Worm (Caenorhabditis elegans) whole organism, young adult: Measurements from ENCODE around the gene K06A9.1.
A peak's percentile ranks its signal among the peaks of the same experiment; 100 is the strongest.

ENCODE experiments used
- B0035.1 ChIP-seq: sonication (generic microtip); optimal IDR thresholded peaks from 2 replicates; lab custom pipeline; 2016; ENCODE audit warnings: missing genetic modification characterization, mild to moderate bottlenecking, missing compliant biosample characterization, missing genotype, missing genetic modification reagents
- F22D6.2 ChIP-seq: sonication (generic microtip); optimal IDR thresholded peaks from 2 replicates; lab custom pipeline; 2016; ENCODE audit warnings: mild to moderate bottlenecking, missing genetic modification characterization, missing compliant biosample characterization
- F33H1.4 ChIP-seq: fragments of 200-800 bp; sonication (Bioruptor generic); IDR thresholded peaks from 2 replicates; pipeline ENCODE4 v1.3.6; 2022; ENCODE audit warnings: missing genetic modification reagents, missing genetic modification characterization, missing compliant biosample characterization
- F37B4.10 ChIP-seq: fragments of 200-800 bp; sonication (Bioruptor generic); IDR thresholded peaks from 2 replicates; pipeline ENCODE4 v1.3.6; 2022; ENCODE audit warnings: missing genetic modification characterization, missing compliant biosample characterization
- F49E8.2 ChIP-seq: sonication (generic microtip); optimal IDR thresholded peaks from 3 replicates; lab custom pipeline; 2017; ENCODE audit warnings: missing genetic modification characterization, mild to moderate bottlenecking, missing compliant biosample characterization, antibody characterized with exemption, moderate library complexity; ENCODE audit not compliant: insufficient read depth
- F52B5.7 ChIP-seq: sonication (generic microtip); optimal IDR thresholded peaks from 2 replicates; lab custom pipeline; 2016; ENCODE audit warnings: mild to moderate bottlenecking, missing genetic modification characterization, missing compliant biosample characterization
- akir-1 ChIP-seq: fragments of 200-800 bp; sonication (Bioruptor generic); optimal IDR thresholded peaks from 2 replicates; lab custom pipeline; 2018; ENCODE audit warnings: mild to moderate bottlenecking, missing genetic modification characterization, moderate library complexity, missing compliant biosample characterization
- aptf-2 ChIP-seq: fragments of 200-800 bp; sonication (Bioruptor generic); conservative IDR thresholded peaks from 2 replicates; pipeline ENCODE4 v1.3.6; 2022; ENCODE audit warnings: missing genetic modification reagents, missing genetic modification characterization, missing compliant biosample characterization
- aptf-3 ChIP-seq: fragments of 200-800 bp; sonication (Bioruptor generic); IDR thresholded peaks from 2 replicates; pipeline ENCODE4 v1.3.6; 2022; ENCODE audit warnings: missing genetic modification characterization, missing compliant biosample characterization
- cebp-2 ChIP-seq: fragments of 200-800 bp; sonication (Bioruptor generic); IDR thresholded peaks from 2 replicates; pipeline ENCODE4 v1.3.6; 2022; ENCODE audit warnings: missing genetic modification characterization, missing compliant biosample characterization
- ceh-40 ChIP-seq: fragments of 200-800 bp; sonication (Bioruptor generic); IDR thresholded peaks from 2 replicates; pipeline ENCODE4 v1.3.6; 2022; ENCODE audit warnings: missing genetic modification characterization, missing compliant biosample characterization
- chd-7 ChIP-seq: sonication (generic microtip); optimal IDR thresholded peaks from 2 replicates; lab custom pipeline; 2016; ENCODE audit warnings: mild to moderate bottlenecking, missing genetic modification characterization, moderate library complexity, missing compliant biosample characterization
- dox-1 ChIP-seq: fragments of 200-800 bp; sonication (Bioruptor generic); IDR thresholded peaks from 2 replicates; pipeline ENCODE4 v1.3.6; 2022; ENCODE audit warnings: missing genetic modification reagents, missing genetic modification characterization, missing compliant biosample characterization
- egl-18 ChIP-seq: fragments of 200-800 bp; sonication (Bioruptor generic); IDR thresholded peaks from 2 replicates; pipeline ENCODE4 v1.3.6; 2022; ENCODE audit warnings: missing genetic modification reagents, missing genetic modification characterization, missing compliant biosample characterization
- egl-44 ChIP-seq: fragments of 200-800 bp; sonication (Bioruptor generic); IDR thresholded peaks from 2 replicates; pipeline ENCODE4 v1.3.6; 2022; ENCODE audit warnings: missing genetic modification reagents, missing genetic modification characterization, missing compliant biosample characterization
- egrh-3 ChIP-seq: fragments of 200-800 bp; sonication (Bioruptor generic); IDR thresholded peaks from 2 replicates; pipeline ENCODE4 v1.3.6; 2022; ENCODE audit warnings: missing genetic modification reagents, missing genetic modification characterization, missing compliant biosample characterization
- ets-4 ChIP-seq: fragments of 200-800 bp; sonication (Bioruptor generic); optimal IDR thresholded peaks from 2 replicates; lab custom pipeline; 2018; ENCODE audit warnings: mild to moderate bottlenecking, missing genetic modification characterization, missing compliant biosample characterization
- fkh-3 ChIP-seq: sonication (generic microtip); optimal IDR thresholded peaks from 2 replicates; lab custom pipeline; 2016; ENCODE audit warnings: mild to moderate bottlenecking, missing genetic modification characterization, missing compliant biosample characterization
- him-1 ChIP-seq: sonication (generic microtip); optimal IDR thresholded peaks from 2 replicates; lab custom pipeline; 2016; ENCODE audit warnings: missing genotype, missing genetic modification reagents, missing genetic modification characterization, missing compliant biosample characterization
- hlh-12 ChIP-seq: sonication (generic microtip); optimal IDR thresholded peaks from 2 replicates; lab custom pipeline; 2016; ENCODE audit warnings: missing genetic modification characterization, missing compliant biosample characterization
- hrde-1 ChIP-seq: sonication (generic microtip); optimal IDR thresholded peaks from 2 replicates; lab custom pipeline; 2016; ENCODE audit warnings: missing genetic modification characterization, mild to moderate bottlenecking, missing compliant biosample characterization, moderate library complexity, missing genotype, missing genetic modification reagents, borderline replicate concordance
- hsf-1 ChIP-seq: fragments of 200-800 bp; sonication (Bioruptor generic); IDR thresholded peaks from 2 replicates; pipeline ENCODE4 v1.3.6; 2022; ENCODE audit warnings: missing genetic modification reagents, missing genetic modification characterization, missing compliant biosample characterization
- lag-1 ChIP-seq: fragments of 200-800 bp; sonication (Bioruptor generic); IDR thresholded peaks from 2 replicates; pipeline ENCODE4 v1.3.6; 2022; ENCODE audit warnings: missing genetic modification reagents, missing genetic modification characterization, missing compliant biosample characterization
- lin-26 ChIP-seq: fragments of 200-800 bp; sonication (Bioruptor generic); IDR thresholded peaks from 2 replicates; pipeline ENCODE4 v1.3.6; 2022; ENCODE audit warnings: missing genetic modification reagents, missing genetic modification characterization, missing compliant biosample characterization
- lin-35 ChIP-seq, 3 experiments: fragments of 150-350 bp in 2 of 3; sonication (generic microtip) in 1 of 3; optimal IDR thresholded peaks; 2 replicates each; lab custom pipeline; 2014 to 2018; ENCODE audit warnings: missing biosample characterization in 3 of 3, missing genetic modification characterization in 3 of 3, missing genetic modification reagents in 3 of 3
- lsl-1 ChIP-seq: fragments of 200-800 bp; sonication (Bioruptor generic); optimal IDR thresholded peaks from 2 replicates; lab custom pipeline; 2018; ENCODE audit warnings: mild to moderate bottlenecking, missing genetic modification characterization, moderate library complexity, missing compliant biosample characterization
- lsy-27 ChIP-seq: sonication (generic microtip); optimal IDR thresholded peaks from 2 replicates; lab custom pipeline; 2017; ENCODE audit warnings: missing genetic modification characterization, mild to moderate bottlenecking, missing compliant biosample characterization, antibody characterized with exemption, missing genotype, borderline replicate concordance; ENCODE audit not compliant: insufficient read depth
- mcd-1 ChIP-seq: fragments of 200-800 bp; sonication (Bioruptor generic); IDR thresholded peaks from 2 replicates; pipeline ENCODE4 v1.3.6; 2022; ENCODE audit warnings: missing genetic modification reagents, missing genetic modification characterization, missing compliant biosample characterization
- mxl-1 ChIP-seq: sonication (generic microtip); optimal IDR thresholded peaks from 2 replicates; lab custom pipeline; 2016; ENCODE audit warnings: missing genetic modification characterization, missing compliant biosample characterization
- nfya-1 ChIP-seq: sonication (generic microtip); optimal IDR thresholded peaks from 2 replicates; lab custom pipeline; 2017; ENCODE audit warnings: antibody characterized with exemption, missing compliant biosample characterization, missing genetic modification characterization, borderline replicate concordance; ENCODE audit not compliant: insufficient read depth
- pha-4 ChIP-seq: fragments of 150-350 bp; sonication (generic microtip); optimal IDR thresholded peaks from 2 replicates; lab custom pipeline; 2014; ENCODE audit warnings: missing biosample characterization, missing genetic modification reagents, missing genetic modification characterization
- repo-1 ChIP-seq: sonication (generic microtip); optimal IDR thresholded peaks from 2 replicates; lab custom pipeline; 2017; ENCODE audit warnings: mild to moderate bottlenecking, missing genetic modification characterization, missing compliant biosample characterization
- snpc-1.3 ChIP-seq: sonication (generic microtip); optimal IDR thresholded peaks from 2 replicates; lab custom pipeline; 2017; ENCODE audit warnings: missing genetic modification characterization, mild to moderate bottlenecking, missing compliant biosample characterization, antibody characterized with exemption, moderate library complexity, missing genotype, missing genetic modification reagents; ENCODE audit not compliant: insufficient read depth
- sptf-2 ChIP-seq: fragments of 200-800 bp; sonication (Bioruptor generic); optimal IDR thresholded peaks from 2 replicates; lab custom pipeline; 2018; ENCODE audit warnings: mild to moderate bottlenecking, missing genetic modification characterization, missing compliant biosample characterization
- unc-62 ChIP-seq: fragments of 150-350 bp; optimal IDR thresholded peaks from 2 replicates; lab custom pipeline; 2014; ENCODE audit warnings: missing biosample characterization, missing genetic modification reagents, missing genetic modification characterization
- zfh-2 ChIP-seq: fragments of 200-800 bp; sonication (Bioruptor generic); conservative IDR thresholded peaks from 2 replicates; pipeline ENCODE4 v1.3.6; 2022; ENCODE audit warnings: missing genetic modification reagents, missing genetic modification characterization, missing compliant biosample characterization
- zim-3 ChIP-seq: sonication (generic microtip); optimal IDR thresholded peaks from 2 replicates; lab custom pipeline; 2017; ENCODE audit warnings: mild to moderate bottlenecking, missing genetic modification characterization, moderate library complexity, missing compliant biosample characterization
- ztf-18 ChIP-seq: sonication (generic microtip); optimal IDR thresholded peaks from 2 replicates; lab custom pipeline; 2016; ENCODE audit warnings: missing genotype, mild to moderate bottlenecking, missing genetic modification characterization, missing compliant biosample characterization
- ztf-25 ChIP-seq: fragments of 200-800 bp; sonication (Bioruptor generic); IDR thresholded peaks from 2 replicates; pipeline ENCODE4 v1.3.6; 2022; ENCODE audit warnings: missing genetic modification reagents, missing genetic modification characterization, missing compliant biosample characterization
- ztf-3 ChIP-seq: fragments of 200-800 bp; sonication (Bioruptor generic); optimal IDR thresholded peaks from 2 replicates; lab custom pipeline; 2018; ENCODE audit warnings: mild to moderate bottlenecking, missing genetic modification characterization, missing compliant biosample characterization
- ztf-6 ChIP-seq: fragments of 200-800 bp; sonication (Bioruptor generic); IDR thresholded peaks from 2 replicates; pipeline ENCODE4 v1.3.6; 2022; ENCODE audit warnings: missing genetic modification reagents, missing genetic modification characterization, missing compliant biosample characterization

K06A9.1 gene

ce11 chrX:1599294-1599693, 52.0 kb downstream of the K06A9.1 start:
- TF ChIP-seq egl-44 (GFP tag; lab: Robert Waterston, UW) (no peak), nfya-1 (tag; lab: Kevin White, UChicago) (no peak), dox-1 (GFP tag; lab: Robert Waterston, UW) (no peak), him-1 (no peak), ceh-40 (GFP tag; lab: Robert Waterston, UW) (no peak), ets-4 (GFP tag; lab: Kevin White, UChicago) (no peak), zfh-2 (0 out of 2 replicates have a peak, but pooled peaks have one; percentile 11), lin-35 (GFP tag; optimal IDR thresholded peaks at IDR 0.05; lab: Kevin White, UChicago) (no peak)

- TF ChIP-seq cebp-2 (GFP tag; lab: Robert Waterston, UW) (no peak), F33H1.4 (no peak), lin-26 (GFP tag; lab: Robert Waterston, UW) (no peak), hrde-1 (tag; lab: Kevin White, UChicago) (no peak), akir-1 (GFP tag; lab: Kevin White, UChicago) (no peak), egl-18 (GFP tag; lab: Robert Waterston, UW) (no peak), fkh-3 (tag; lab: Kevin White, UChicago) (no peak), hlh-12 (tag; lab: Kevin White, UChicago) (no peak), ets-4 (GFP tag; lab: Kevin White, UChicago) (no peak), zim-3 (tag; lab: Kevin White, UChicago) (no peak), ztf-6 (GFP tag; lab: Robert Waterston, UW) (no peak), repo-1 (tag; lab: Kevin White, UChicago) (no peak), ztf-25 (GFP tag; lab: Robert Waterston, UW) (no peak), lsl-1 (GFP tag; lab: Kevin White, UChicago) (no peak), aptf-2 (GFP tag; lab: Robert Waterston, UW) (no peak), F52B5.7 (tag; lab: Kevin White, UChicago) (no peak), chd-7 (tag; lab: Kevin White, UChicago) (no peak), mxl-1 (tag; lab: Kevin White, UChicago) (no peak)
Measured at ce11 chrX:1601563-1601962, 54.3 kb downstream of the K06A9.1 start.

- TF ChIP-seq lag-1 (0 out of 2 replicates have a peak, but pooled peaks have one; percentile 65), sptf-2 (GFP tag; lab: Kevin White, UChicago) (no peak), F37B4.10 (0 out of 2 replicates have a peak, but pooled peaks have one; percentile 21), ztf-3 (GFP tag; lab: Kevin White, UChicago) (no peak)
Measured at ce11 chrX:1602548-1602947, 55.2 kb downstream of the K06A9.1 start.

ce11 chrX:1603027-1603426, 55.7 kb downstream of the K06A9.1 start:
- TF ChIP-seq egrh-3 (GFP tag; lab: Robert Waterston, UW): peak; percentile 86
- no peak for TF ChIP-seq dox-1 (GFP tag; lab: Robert Waterston, UW)
- TF ChIP-seq aptf-3: no peak
- no peak for TF ChIP-seq pha-4 (tag; lab: Kevin White, UChicago)
- no peak for TF ChIP-seq B0035.1
- no peak for TF ChIP-seq unc-62 (GFP tag; lab: Kevin White, UChicago)
- TF ChIP-seq ztf-18 (tag; lab: Kevin White, UChicago): no peak
- no peak for TF ChIP-seq F49E8.2 (tag; lab: Kevin White, UChicago)
- TF ChIP-seq mcd-1: 0 out of 2 replicates have a peak, but pooled peaks have one; percentile 21
- TF ChIP-seq snpc-1.3: no peak
- TF ChIP-seq hsf-1 (GFP tag; lab: Robert Waterston, UW): no peak
- no peak for TF ChIP-seq F22D6.2 (tag; lab: Kevin White, UChicago)
- no peak for TF ChIP-seq F52B5.7 (tag; lab: Kevin White, UChicago)
- no peak for TF ChIP-seq lsy-27
